Worm (Caenorhabditis elegans): Measurements from ENCODE around the gene R07B1.8.

Gene R07B1.8

ce11 chrX:9883837-9884324 is 11.4 kb upstream of the R07B1.8 start, which contains the start of gene mrp-4:
Gene mrp-4, plus strand, starts transcription at chrX:9884274.
- no peak for TF ChIP-seq elt-4 (tag; optimal IDR thresholded peaks at IDR 0.05)
- TF ChIP-seq Y22D7AL.16 (tag; optimal IDR thresholded peaks at IDR 0.05): no peak
- TF ChIP-seq ceh-34 (tag; optimal IDR thresholded peaks at IDR 0.05): no peak
- TF ChIP-seq pat-9 (tag; optimal IDR thresholded peaks at IDR 0.05): no peak
- no peak for TF ChIP-seq C38D4.7 (GFP tag; optimal IDR thresholded peaks at IDR 0.05)
- no peak for TF ChIP-seq ceh-9 (tag; optimal IDR thresholded peaks at IDR 0.05)
- TF ChIP-seq ceh-24 (tag; optimal IDR thresholded peaks at IDR 0.05): no peak
- no peak for TF ChIP-seq unc-42 (tag; optimal IDR thresholded peaks at IDR 0.05)
- TF ChIP-seq hlh-13 (GFP tag; optimal IDR thresholded peaks at IDR 0.05): no peak
- no peak for TF ChIP-seq lin-11 (tag; optimal IDR thresholded peaks at IDR 0.05)
- TF ChIP-seq lim-6 (tag; optimal IDR thresholded peaks at IDR 0.05): no peak
- TF ChIP-seq ama-1 (optimal IDR thresholded peaks at IDR 0.05): no peak
- no peak for TF ChIP-seq eyg-1 (tag; optimal IDR thresholded peaks at IDR 0.05)
- no peak for TF ChIP-seq tbx-7 (tag; optimal IDR thresholded peaks at IDR 0.05)
- no peak for TF ChIP-seq syd-9 (tag; optimal IDR thresholded peaks at IDR 0.05)
- TF ChIP-seq ceh-48 (tag; optimal IDR thresholded peaks at IDR 0.05): no peak
- no peak for TF ChIP-seq T23F11.4 (GFP tag; optimal IDR thresholded peaks at IDR 0.05)
- no peak for TF ChIP-seq sox-4 (tag; optimal IDR thresholded peaks at IDR 0.05)
- TF ChIP-seq che-1 (tag; optimal IDR thresholded peaks at IDR 0.05): no peak

- TF ChIP-seq ceh-34 (tag; optimal IDR thresholded peaks at IDR 0.05) (no peak), ceh-18 (tag; optimal IDR thresholded peaks at IDR 0.05) (no peak), pat-9 (tag; optimal IDR thresholded peaks at IDR 0.05) (no peak), dve-1 (tag; optimal IDR thresholded peaks at IDR 0.05) (no peak), pha-4 (tag; optimal IDR thresholded peaks at IDR 0.05) (no peak), che-1 (tag; optimal IDR thresholded peaks at IDR 0.05) (no peak), nfya-1 (tag; optimal IDR thresholded peaks at IDR 0.05) (no peak), C08G9.2 (tag; optimal IDR thresholded peaks at IDR 0.05) (no peak), pag-3 (tag; optimal IDR thresholded peaks at IDR 0.05; ENCODE audit: borderline replicate concordance) (no peak), hlh-6 (tag; optimal IDR thresholded peaks at IDR 0.05) (no peak), nhr-11 (tag; optimal IDR thresholded peaks at IDR 0.05) (no peak), sox-4 (tag; optimal IDR thresholded peaks at IDR 0.05) (no peak), ceh-6 (GFP tag; optimal IDR thresholded peaks at IDR 0.05) (no peak), ceh-9 (tag; optimal IDR thresholded peaks at IDR 0.05) (no peak), npax-4 (tag; optimal IDR thresholded peaks at IDR 0.05) (no peak), ceh-45 (GFP tag; IDR thresholded peaks at IDR 0.05) (no peak), ceh-24 (tag; optimal IDR thresholded peaks at IDR 0.05) (no peak), dmd-4 (tag; optimal IDR thresholded peaks at IDR 0.05; ENCODE audit: borderline replicate concordance) (no peak), lim-6 (tag; optimal IDR thresholded peaks at IDR 0.05) (no peak), ceh-22 (tag; optimal IDR thresholded peaks at IDR 0.05) (no peak)
These were observed 10.1 kb upstream of the R07B1.8 start for ce11 chrX:9882572-9882971.

ce11 chrX:9882112-9882511 is 9.7 kb upstream of the R07B1.8 start, which contains the start of gene glo-1:
Gene glo-1, minus strand, starts transcription at chrX:9882212.
- TF ChIP-seq madf-2 (tag; optimal IDR thresholded peaks at IDR 0.05) (no peak), elt-2 (tag; optimal IDR thresholded peaks at IDR 0.05) (no peak), ama-1 (optimal IDR thresholded peaks at IDR 0.05) (no peak), mec-3 (tag; optimal IDR thresholded peaks at IDR 0.05; ENCODE audit: borderline replicate concordance) (no peak), pha-4 (tag; optimal IDR thresholded peaks at IDR 0.05) (no peak), fkh-6 (tag; optimal IDR thresholded peaks at IDR 0.05) (no peak), ttx-3 (tag; optimal IDR thresholded peaks at IDR 0.05) (no peak), unc-86 (tag; optimal IDR thresholded peaks at IDR 0.05) (no peak), hlh-30 (tag; optimal IDR thresholded peaks at IDR 0.05; ENCODE audit: insufficient read depth) (no peak)
